Fruit fly (Drosophila melanogaster) whole organism, wandering third instar larva: Measurements from ENCODE around the gene CG7810.
A peak's percentile ranks its signal among the peaks of the same experiment; 100 is the strongest.

Experiments used
- Abd-B ChIP-seq: fragments of >200 bp; optimal IDR thresholded peaks from 2 replicates; lab custom pipeline; 2017; ENCODE audit warnings: missing biosample characterization, missing genetic modification characterization
- CrebA ChIP-seq: fragments of 200-800 bp; sonication (Bioruptor generic); optimal IDR thresholded peaks from 2 replicates; lab custom pipeline; 2016; ENCODE audit warnings: missing biosample characterization, mild to moderate bottlenecking, missing genetic modification characterization, borderline replicate concordance
- Dfd ChIP-seq: fragments of >200 bp; optimal IDR thresholded peaks from 2 replicates; lab custom pipeline; 2017; ENCODE audit warnings: missing biosample characterization, missing genetic modification characterization
- Mio ChIP-seq: sonication (Bioruptor generic); optimal IDR thresholded peaks from 2 replicates; lab custom pipeline; 2016; ENCODE audit warnings: missing biosample characterization, missing genetic modification characterization
- Myc ChIP-seq: fragments of >200 bp; optimal IDR thresholded peaks from 2 replicates; lab custom pipeline; 2017
- N ChIP-seq: fragments of >200 bp; optimal IDR thresholded peaks from 2 replicates; lab custom pipeline; 2018; ENCODE audit warnings: missing biosample characterization, missing external identifiers, missing genetic modification characterization
- Vsx2 ChIP-seq: fragments of 200-300, 225-300 bp; sonication (Bioruptor generic); optimal IDR thresholded peaks from 2 replicates; lab custom pipeline; 2018; ENCODE audit warnings: missing biosample characterization, missing genetic modification characterization; ENCODE audit not compliant: partially characterized antibody
- br ChIP-seq: fragments of 200-800 bp; sonication (Bioruptor generic); optimal IDR thresholded peaks from 2 replicates; lab custom pipeline; 2016; ENCODE audit warnings: missing biosample characterization, missing genetic modification characterization
- foxo ChIP-seq, 2 experiments: fragments of 200-800 bp; sonication (Bioruptor generic); optimal IDR thresholded peaks; 2 replicates in 1 of 2; 3 replicates in 1 of 2; lab custom pipeline; 2016 to 2017; ENCODE audit warnings: missing biosample characterization in 2 of 2, missing genetic modification characterization in 2 of 2
- h ChIP-seq: fragments of 200-800 bp; sonication (Bioruptor generic); optimal IDR thresholded peaks from 3 replicates; lab custom pipeline; 2016; ENCODE audit warnings: missing biosample characterization, mild to moderate bottlenecking, missing genetic modification characterization
- pan ChIP-seq: fragments of >200 bp; optimal IDR thresholded peaks from 2 replicates; lab custom pipeline; 2017
- psq ChIP-seq: fragments of 200-800 bp; sonication (Bioruptor generic); optimal IDR thresholded peaks from 3 replicates; lab custom pipeline; 2017; ENCODE audit warnings: missing biosample characterization, mild to moderate bottlenecking, missing genetic modification characterization, moderate library complexity
- tai ChIP-seq: sonication (Bioruptor generic); optimal IDR thresholded peaks from 2 replicates; lab custom pipeline; 2016; ENCODE audit warnings: missing biosample characterization, missing genetic modification characterization

dm6 chr2L:8274127-8274526, 36.9 kb downstream of the CG7810 start:
- no peak for TF ChIP-seq Mio (GFP tag; lab: Kevin White, UChicago)
- TF ChIP-seq br (GFP tag; lab: Kevin White, UChicago), result no peak
- no peak for TF ChIP-seq Vsx2
- TF ChIP-seq psq (GFP tag; lab: Kevin White, UChicago), result peak; percentile 88
- no peak for TF ChIP-seq Abd-B
- TF ChIP-seq N, result no peak
- TF ChIP-seq foxo (GFP tag; optimal IDR thresholded peaks at IDR 0.05; lab: Kevin White, UChicago), result no peak
- no peak for TF ChIP-seq Myc (lab: Kevin White, UChicago)
- no peak for TF ChIP-seq tai (GFP tag; lab: Kevin White, UChicago)
- no peak for TF ChIP-seq pan
- no peak for TF ChIP-seq h (GFP tag; lab: Kevin White, UChicago)
- TF ChIP-seq CrebA (GFP tag; lab: Kevin White, UChicago), result no peak
- TF ChIP-seq Dfd (GFP tag; lab: Kevin White, UChicago), result no peak
